Worm (Caenorhabditis elegans) whole organism, L4 larva: ENCODE results near the gene mth-1.

Experiments used
- T20F7.1 ChIP-seq: fragments of 200-800 bp; sonication (Bioruptor generic); optimal IDR thresholded peaks from 2 replicates; lab custom pipeline; 2018; ENCODE audit warnings: mild to moderate bottlenecking, missing genetic modification characterization, missing compliant biosample characterization
- Y75B8A.6 ChIP-seq: fragments of 200-800 bp; sonication (Bioruptor generic); IDR thresholded peaks from 2 replicates; pipeline ENCODE4 v1.3.6; 2022; ENCODE audit warnings: missing genetic modification reagents, missing genetic modification characterization, missing compliant biosample characterization
- aha-1 ChIP-seq: fragments of 150-350 bp; peaks from one replicate; lab custom pipeline; 2014; ENCODE audit warnings: missing biosample characterization, missing genetic modification characterization
- ama-1 ChIP-seq: fragments of 150-350 bp; optimal IDR thresholded peaks from 2 replicates; lab custom pipeline; 2014; ENCODE audit warnings: inconsistent platforms, mixed read lengths
- arid-1 ChIP-seq: fragments of 200-800 bp; sonication (Bioruptor generic); conservative IDR thresholded peaks from 2 replicates; pipeline ENCODE4 v1.3.6; 2022; ENCODE audit warnings: missing genetic modification reagents, missing genetic modification characterization, missing compliant biosample characterization
- ceh-44 ChIP-seq: fragments of 200-800 bp; sonication (Bioruptor generic); IDR thresholded peaks from 2 replicates; pipeline ENCODE4 v1.3.6; 2022; ENCODE audit warnings: missing genetic modification reagents, missing genetic modification characterization, missing compliant biosample characterization
- dmd-8 ChIP-seq: fragments of 200-800 bp; sonication (Bioruptor generic); IDR thresholded peaks from 2 replicates; pipeline ENCODE4 v1.3.6; 2022; ENCODE audit warnings: missing genetic modification characterization, missing compliant biosample characterization
- duxl-1 ChIP-seq: sonication (generic microtip); optimal IDR thresholded peaks from 2 replicates; lab custom pipeline; 2016; ENCODE audit warnings: mild to moderate bottlenecking, missing genetic modification characterization, moderate library complexity, missing compliant biosample characterization; ENCODE audit not compliant: poor library complexity
- fkh-10 ChIP-seq: fragments of 150-350 bp; optimal IDR thresholded peaks from 2 replicates; lab custom pipeline; 2014; ENCODE audit warnings: missing biosample characterization, missing genetic modification reagents, missing genetic modification characterization
- gei-8 ChIP-seq: fragments of 200-800 bp; sonication (Bioruptor generic); optimal IDR thresholded peaks from 2 replicates; lab custom pipeline; 2018; ENCODE audit warnings: mild to moderate bottlenecking, missing genetic modification characterization, missing compliant biosample characterization
- hlh-30 ChIP-seq: sonication (generic microtip); optimal IDR thresholded peaks from 2 replicates; lab custom pipeline; 2017; ENCODE audit warnings: antibody characterized with exemption, mild to moderate bottlenecking, missing genetic modification characterization, missing compliant biosample characterization; ENCODE audit not compliant: insufficient read depth
- jun-1 ChIP-seq: fragments of 150-350 bp; optimal IDR thresholded peaks from 2 replicates; lab custom pipeline; 2014; ENCODE audit warnings: missing biosample characterization, missing genetic modification reagents, missing genetic modification characterization
- lin-1 ChIP-seq: fragments of 200-800 bp; sonication (Bioruptor generic); IDR thresholded peaks from 2 replicates; pipeline ENCODE4 v1.3.6; 2022; ENCODE audit warnings: missing genetic modification reagents, missing genetic modification characterization, missing compliant biosample characterization
- lin-13 ChIP-seq: fragments of 150-350 bp; optimal IDR thresholded peaks from 2 replicates; lab custom pipeline; 2014; ENCODE audit warnings: missing biosample characterization, missing genetic modification reagents, missing genetic modification characterization
- lir-3 ChIP-seq: sonication (generic microtip); optimal IDR thresholded peaks from 2 replicates; lab custom pipeline; 2016; ENCODE audit warnings: mild to moderate bottlenecking, missing genetic modification characterization, missing compliant biosample characterization
- lsy-2 ChIP-seq, 2 experiments: fragments of 150-350 bp in 1 of 2; sonication (generic microtip) in 1 of 2; optimal IDR thresholded peaks; 2 replicates each; lab custom pipeline; 2014 to 2017; ENCODE audit warnings: missing biosample characterization in 2 of 2, missing genetic modification characterization in 2 of 2
- mdt-29 ChIP-seq: fragments of 200-800 bp; sonication (Bioruptor generic); IDR thresholded peaks from 2 replicates; pipeline ENCODE4 v1.3.6; 2022; ENCODE audit warnings: missing genetic modification reagents, missing genetic modification characterization, missing compliant biosample characterization
- mep-1 ChIP-seq: fragments of 150-350 bp; sonication (generic microtip); optimal IDR thresholded peaks from 3 replicates; lab custom pipeline; 2014; ENCODE audit warnings: missing biosample characterization, missing genetic modification characterization
- mxl-3 ChIP-seq: fragments of 200-800 bp; sonication (Bioruptor generic); optimal IDR thresholded peaks from 2 replicates; lab custom pipeline; 2018; ENCODE audit warnings: mild to moderate bottlenecking, missing genetic modification characterization, missing compliant biosample characterization
- nhr-102 ChIP-seq: sonication (generic microtip); optimal IDR thresholded peaks from 2 replicates; lab custom pipeline; 2016; ENCODE audit warnings: mild to moderate bottlenecking, missing genetic modification characterization, moderate library complexity, missing compliant biosample characterization
- nhr-11 ChIP-seq: fragments of 150-350 bp; optimal IDR thresholded peaks from 2 replicates; lab custom pipeline; 2014; ENCODE audit warnings: missing biosample characterization, missing genetic modification characterization
- nhr-111 ChIP-seq: fragments of 200-800 bp; sonication (Bioruptor generic); optimal IDR thresholded peaks from 2 replicates; lab custom pipeline; 2018; ENCODE audit warnings: mild to moderate bottlenecking, missing genetic modification characterization, missing compliant biosample characterization
- nhr-42 ChIP-seq: fragments of 200-800 bp; sonication (Bioruptor generic); IDR thresholded peaks from 2 replicates; pipeline ENCODE4 v1.3.6; 2022; ENCODE audit warnings: missing genetic modification characterization, missing compliant biosample characterization
- nhr-48 ChIP-seq: sonication (generic microtip); optimal IDR thresholded peaks from 2 replicates; lab custom pipeline; 2016; ENCODE audit warnings: mild to moderate bottlenecking, missing genetic modification characterization, missing compliant biosample characterization
- pha-4 ChIP-seq, 2 experiments: fragments of 150-350 bp in 1 of 2; fragments of 200-800 bp in 1 of 2; sonication (Bioruptor generic) in 1 of 2; IDR thresholded peaks in 1 of 2; optimal IDR thresholded peaks in 1 of 2; 2 replicates each; pipeline versions ENCODE4 v1.3.6 to Lab custom; 2014 to 2022; ENCODE audit warnings: missing genetic modification characterization in 2 of 2, missing genetic modification reagents in 2 of 2, missing biosample characterization in 1 of 2, missing compliant biosample characterization in 1 of 2
- saeg-2 ChIP-seq: fragments of 200-800 bp; sonication (Bioruptor generic); IDR thresholded peaks from 2 replicates; pipeline ENCODE4 v1.3.6; 2022; ENCODE audit warnings: missing genetic modification reagents, missing genetic modification characterization, missing compliant biosample characterization
- sdz-12 ChIP-seq: fragments of 200-800 bp; sonication (Bioruptor generic); optimal IDR thresholded peaks from 2 replicates; lab custom pipeline; 2018; ENCODE audit warnings: mild to moderate bottlenecking, missing genetic modification characterization, missing compliant biosample characterization
- snpc-4 ChIP-seq: fragments of 150-350 bp; optimal IDR thresholded peaks from 2 replicates; lab custom pipeline; 2014; ENCODE audit warnings: missing biosample characterization, missing genetic modification characterization
- tag-97 ChIP-seq: fragments of 200-800 bp; sonication (Bioruptor generic); IDR thresholded peaks from 2 replicates; pipeline ENCODE4 v1.3.6; 2022; ENCODE audit warnings: missing genetic modification characterization, missing compliant biosample characterization
- unc-39 ChIP-seq: sonication (generic microtip); optimal IDR thresholded peaks from 2 replicates; lab custom pipeline; 2017; ENCODE audit warnings: missing biosample characterization, missing genetic modification characterization
- unc-62 ChIP-seq, 3 experiments: fragments of 150-350 bp in 1 of 3; sonication (generic microtip); optimal IDR thresholded peaks in 2 of 3; peaks in 1 of 3; 1 replicate in 1 of 3; 2 replicates in 2 of 3; lab custom pipeline; 2014 to 2017; ENCODE audit warnings: missing biosample characterization in 3 of 3, missing genetic modification characterization in 3 of 3, missing genetic modification reagents in 3 of 3, missing genotype in 1 of 3
- zfp-3 ChIP-seq: fragments of 200-800 bp; sonication (Bioruptor generic); conservative IDR thresholded peaks from 2 replicates; pipeline ENCODE4 v1.3.6; 2022; ENCODE audit warnings: missing genetic modification reagents, missing genetic modification characterization, missing compliant biosample characterization
- zip-11 ChIP-seq: fragments of 200-800 bp; sonication (Bioruptor generic); IDR thresholded peaks from 2 replicates; pipeline ENCODE4 v1.3.6; 2022; ENCODE audit warnings: missing genetic modification characterization, missing compliant biosample characterization
- zip-2 ChIP-seq: fragments of 150-350 bp; optimal IDR thresholded peaks from 2 replicates; lab custom pipeline; 2014; ENCODE audit warnings: missing biosample characterization, missing genetic modification characterization
- ztf-11 ChIP-seq: fragments of 150-350 bp; optimal IDR thresholded peaks from 2 replicates; lab custom pipeline; 2014; ENCODE audit warnings: missing biosample characterization, missing genetic modification characterization

The mth-1 gene

ce11 chrII:4219062-4219461, 15.5 kb upstream of the mth-1 start, which contains the start of gene F31D5.1:
Gene F31D5.1 (plus strand): TSS chrII:4219362.
- no peak for TF ChIP-seq dmd-8 (GFP tag; lab: Robert Waterston, UW)
- TF ChIP-seq nhr-102 (tag; lab: Kevin White, UChicago) = no peak
- TF ChIP-seq tag-97 (GFP tag; lab: Robert Waterston, UW) = no peak
- no peak for TF ChIP-seq arid-1 (GFP tag; lab: Robert Waterston, UW)
- TF ChIP-seq lin-13 (GFP tag; lab: Kevin White, UChicago) = no peak
- no peak for TF ChIP-seq mep-1 (tag; lab: Kevin White, UChicago)

- TF ChIP-seq unc-62 (GFP tag; optimal IDR thresholded peaks at IDR 0.05 in 1 of 2; lab: Kevin White, UChicago) (peak in 1 of 2 experiments; percentile 27), unc-62 (tag; optimal IDR thresholded peaks at IDR 0.05; lab: Kevin White, UChicago) (no peak), gei-8 (no peak)
These were observed 11.7 kb upstream of the mth-1 start, which contains the start of gene F31D5.2 for ce11 chrII:4215318-4215717. Gene F31D5.2 (plus strand): TSS chrII:4215618.

ce11 chrII:4211113-4211512, 7.5 kb upstream of the mth-1 start, which contains the start of gene F31D5.7:
Gene F31D5.7 (plus strand): TSS chrII:4211413.
- TF ChIP-seq lir-3 = no peak
- TF ChIP-seq T20F7.1 (GFP tag; lab: Kevin White, UChicago) = no peak
- no peak for TF ChIP-seq zip-2 (tag; lab: Kevin White, UChicago)
- no peak for TF ChIP-seq pha-4 (GFP tag; IDR thresholded peaks at IDR 0.05; lab: Robert Waterston, UW)
- TF ChIP-seq pha-4 (tag; optimal IDR thresholded peaks at IDR 0.05; lab: Kevin White, UChicago) = no peak
- no peak for TF ChIP-seq dmd-8 (GFP tag; lab: Robert Waterston, UW)
- no peak for TF ChIP-seq duxl-1
- no peak for TF ChIP-seq lsy-2 (tag; optimal IDR thresholded peaks at IDR 0.05; lab: Kevin White, UChicago)
- no peak for TF ChIP-seq snpc-4 (tag; lab: Kevin White, UChicago)
- no peak for TF ChIP-seq ztf-11 (tag; lab: Kevin White, UChicago)
- TF ChIP-seq gei-8 = no peak
- TF ChIP-seq mxl-3 (GFP tag; lab: Kevin White, UChicago) = no peak
- no peak for TF ChIP-seq jun-1 (tag; lab: Kevin White, UChicago)
- no peak for TF ChIP-seq nhr-11
- TF ChIP-seq lin-13 (GFP tag; lab: Kevin White, UChicago) = no peak
- no peak for TF ChIP-seq nhr-42 (GFP tag; lab: Robert Waterston, UW)
- TF ChIP-seq sdz-12 (GFP tag; lab: Kevin White, UChicago) = no peak
- TF ChIP-seq aha-1 = no peak
- no peak for TF ChIP-seq nhr-48 (tag; lab: Kevin White, UChicago)

ce11 chrII:4209071-4209747, 5.6 kb upstream of the mth-1 start, which contains the start of gene F31D5.6:
Gene F31D5.6 (plus strand): TSS chrII:4209697.
- TF ChIP-seq pha-4 (GFP tag; IDR thresholded peaks at IDR 0.05; lab: Robert Waterston, UW) (no peak), pha-4 (tag; optimal IDR thresholded peaks at IDR 0.05; lab: Kevin White, UChicago) (no peak), nhr-42 (GFP tag; lab: Robert Waterston, UW) (no peak), Y75B8A.6 (GFP tag; lab: Robert Waterston, UW) (no peak), ceh-44 (GFP tag; lab: Robert Waterston, UW) (no peak), nhr-11 (no peak), zfp-3 (GFP tag; lab: Robert Waterston, UW) (no peak), unc-62 (GFP tag; optimal IDR thresholded peaks at IDR 0.05 in 1 of 2; lab: Kevin White, UChicago) (no peak), unc-62 (tag; optimal IDR thresholded peaks at IDR 0.05; lab: Kevin White, UChicago) (no peak), hlh-30 (tag; lab: Kevin White, UChicago) (no peak), mdt-29 (no peak), saeg-2 (GFP tag; lab: Robert Waterston, UW) (no peak), zip-11 (GFP tag; lab: Robert Waterston, UW) (no peak), ama-1 (lab: Kevin White, UChicago) (no peak), unc-39 (tag; lab: Kevin White, UChicago) (no peak), fkh-10 (GFP tag; lab: Kevin White, UChicago) (no peak), dmd-8 (GFP tag; lab: Robert Waterston, UW) (no peak), sdz-12 (GFP tag; lab: Kevin White, UChicago) (no peak), lin-1 (GFP tag; lab: Robert Waterston, UW) (no peak), nhr-111 (GFP tag; lab: Kevin White, UChicago) (no peak), mep-1 (tag; lab: Kevin White, UChicago) (no peak)
